Fruit fly (Drosophila melanogaster): ENCODE data around the gene CG14929.

Gene CG14929

DNA sequence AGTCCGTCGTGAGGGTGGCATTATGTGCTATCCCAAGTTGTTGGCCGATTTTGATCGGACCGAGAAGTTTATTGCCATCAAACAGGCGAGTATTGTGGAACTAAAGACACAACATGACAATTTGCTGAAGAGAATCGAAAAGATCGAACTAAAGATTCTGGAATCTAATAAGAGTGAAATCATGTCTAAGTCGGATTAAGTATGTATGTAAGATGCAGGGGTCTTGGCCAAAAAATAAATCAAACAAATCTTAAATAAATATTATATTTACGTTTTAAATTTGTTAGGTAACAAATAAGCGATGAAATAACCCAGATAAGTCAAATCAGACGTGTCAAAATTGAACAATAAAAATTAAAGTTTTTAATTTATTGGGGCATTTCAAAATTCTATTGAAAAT is at the start of gene CG14929:
Gene CG14929 (plus strand): TSS at position 301 of the 400 bp plus-strand sequence.
- TF ChIP-seq CG8632 (GFP tag; optimal IDR thresholded peaks at IDR 0.05) (no peak), svp (GFP tag) (no peak), CG16779 (tag; optimal IDR thresholded peaks at IDR 0.05) (no peak), lz (GFP tag; optimal IDR thresholded peaks at IDR 0.05) (no peak), salr (GFP tag; optimal IDR thresholded peaks at IDR 0.05) (no peak), Sox14 (GFP tag; optimal IDR thresholded peaks at IDR 0.05) (no peak), Sox15 (GFP tag; optimal IDR thresholded peaks at IDR 0.05) (no peak), CG11762 (GFP tag; optimal IDR thresholded peaks at IDR 0.05; ENCODE audit: insufficient read depth) (no peak), Gug (GFP tag; IDR thresholded peaks at IDR 0.05) (no peak), fkh (GFP tag; optimal IDR thresholded peaks at IDR 0.05) (no peak), CG6163 (GFP tag; IDR thresholded peaks at IDR 0.05) (no peak), esn (GFP tag; optimal IDR thresholded peaks at IDR 0.05) (no peak)

DNA sequence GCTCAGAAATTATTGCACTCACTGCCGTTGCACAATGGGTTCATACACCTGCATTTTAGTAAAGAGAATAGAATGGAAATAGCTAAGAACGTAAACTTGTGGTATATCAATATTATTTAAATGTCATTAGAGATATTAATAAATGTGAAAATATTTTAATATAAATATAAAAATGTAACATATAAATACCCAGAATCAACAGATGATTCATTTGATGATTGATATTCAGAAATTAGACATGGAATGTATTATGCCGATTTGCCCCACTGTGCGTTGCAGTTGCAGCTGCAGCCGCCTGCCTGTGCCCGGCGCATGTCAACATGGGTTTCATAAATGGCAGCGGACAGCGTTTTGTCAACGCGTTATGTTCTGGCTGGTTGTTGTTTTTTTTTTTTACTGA is 49.7 kb upstream of the CG14929 start:
- 0 out of 3 replicates have a peak, but pooled peaks have one; percentile 32 for TF ChIP-seq CG6163 (GFP tag; IDR thresholded peaks at IDR 0.05)
- no peak for TF ChIP-seq CG3032 (tag; optimal IDR thresholded peaks at IDR 0.05)
- TF ChIP-seq CG3919 (GFP tag; optimal IDR thresholded peaks at IDR 0.05), result peak; percentile 24
- TF ChIP-seq CG4318 (GFP tag; optimal IDR thresholded peaks at IDR 0.05), result no peak
- TF ChIP-seq CG9139 (GFP tag; optimal IDR thresholded peaks at IDR 0.05), result no peak
- TF ChIP-seq Smox (GFP tag; optimal IDR thresholded peaks at IDR 0.05), result no peak
- TF ChIP-seq CG8632 (GFP tag; optimal IDR thresholded peaks at IDR 0.05), result no peak
- no peak for TF ChIP-seq CG1621 (tag; optimal IDR thresholded peaks at IDR 0.05)
- TF ChIP-seq acj6 (GFP tag; optimal IDR thresholded peaks at IDR 0.05), result peak; percentile 20
- TF ChIP-seq CG15336 (GFP tag; IDR thresholded peaks at IDR 0.05), result no peak
- TF ChIP-seq Lpt (GFP tag; optimal IDR thresholded peaks at IDR 0.05), result peak; percentile 3
- TF ChIP-seq Blimp-1 (GFP tag; optimal IDR thresholded peaks at IDR 0.05), result no peak
- TF ChIP-seq net (GFP tag; optimal IDR thresholded peaks at IDR 0.05), result no peak
- TF ChIP-seq topi (GFP tag; optimal IDR thresholded peaks at IDR 0.05), result no peak
- no peak for TF ChIP-seq svp (GFP tag)
- peak; percentile 21 for TF ChIP-seq esn (GFP tag; optimal IDR thresholded peaks at IDR 0.05)
- TF ChIP-seq OdsH (GFP tag; optimal IDR thresholded peaks at IDR 0.05), result peak; percentile 32
- TF ChIP-seq lz (GFP tag; optimal IDR thresholded peaks at IDR 0.05), result no peak
- no peak for TF ChIP-seq CG11902 (GFP tag; optimal IDR thresholded peaks at IDR 0.05)
- TF ChIP-seq vri (GFP tag; optimal IDR thresholded peaks at IDR 0.05), result no peak
- TF ChIP-seq ss (GFP tag; optimal IDR thresholded peaks at IDR 0.05), result no peak
- no peak for TF ChIP-seq CG34406 (GFP tag; optimal IDR thresholded peaks at IDR 0.05)
- TF ChIP-seq fd59A (GFP tag; optimal IDR thresholded peaks at IDR 0.05), result no peak
- no peak for TF ChIP-seq Ets96B (tag; optimal IDR thresholded peaks at IDR 0.05)
- no peak for TF ChIP-seq eg (GFP tag; IDR thresholded peaks at IDR 0.05)
- peak; percentile 9 for TF ChIP-seq CG10631 (GFP tag; optimal IDR thresholded peaks at IDR 0.05)
- TF ChIP-seq Sox102F (GFP tag; optimal IDR thresholded peaks at IDR 0.05), result peak; percentile 3
- TF ChIP-seq Sox14 (GFP tag; optimal IDR thresholded peaks at IDR 0.05), result no peak
- TF ChIP-seq dac (GFP tag; optimal IDR thresholded peaks at IDR 0.05), result no peak
- no peak for TF ChIP-seq CG6854 (GFP tag; optimal IDR thresholded peaks at IDR 0.05)
- no peak for TF ChIP-seq Hr39 (GFP tag; optimal IDR thresholded peaks at IDR 0.05)
- TF ChIP-seq cyc (GFP tag; optimal IDR thresholded peaks at IDR 0.05), result no peak
- peak; percentile 48 for TF ChIP-seq CG32006 (GFP tag; optimal IDR thresholded peaks at IDR 0.05)
- TF ChIP-seq CG7368 (GFP tag; optimal IDR thresholded peaks at IDR 0.05), result peak; percentile 2
- peak; percentile 4 for TF ChIP-seq CG11762 (GFP tag; optimal IDR thresholded peaks at IDR 0.05; ENCODE audit: insufficient read depth)
- no peak for TF ChIP-seq Hr38 (GFP tag; optimal IDR thresholded peaks at IDR 0.05)
- TF ChIP-seq Met (GFP tag; optimal IDR thresholded peaks at IDR 0.05), result peak; percentile 8
- TF ChIP-seq achi (GFP tag; optimal IDR thresholded peaks at IDR 0.05), result peak; percentile 38
- TF ChIP-seq Eip78C (GFP tag), result peak; percentile 59
- no peak for TF ChIP-seq fd85E (GFP tag; optimal IDR thresholded peaks at IDR 0.05)
- no peak for TF ChIP-seq Eip93F (GFP tag; optimal IDR thresholded peaks at IDR 0.05)
- TF ChIP-seq spab (GFP tag; optimal IDR thresholded peaks at IDR 0.05), result no peak
- no peak for TF ChIP-seq Sox15 (GFP tag; optimal IDR thresholded peaks at IDR 0.05)
- no peak for TF ChIP-seq CG16779 (tag; optimal IDR thresholded peaks at IDR 0.05)
- no peak for TF ChIP-seq Gug (GFP tag; IDR thresholded peaks at IDR 0.05)
- TF ChIP-seq fkh (GFP tag; optimal IDR thresholded peaks at IDR 0.05), result no peak
- peak in 1 of 2 experiments; percentile 4 for TF ChIP-seq salr (GFP tag; optimal IDR thresholded peaks at IDR 0.05)
- no peak for TF ChIP-seq CG6792 (GFP tag; optimal IDR thresholded peaks at IDR 0.05)
- no peak for TF ChIP-seq CG6808 (GFP tag; optimal IDR thresholded peaks at IDR 0.05)
